Worm (Caenorhabditis elegans) whole organism, midembryonic: ENCODE results near the gene scc-2.
A peak's percentile ranks its signal among the peaks of the same experiment; 100 is the strongest.

Experiments used
- T22C8.4 ChIP-seq: fragments of 200-800 bp; sonication (Bioruptor generic); IDR thresholded peaks from 2 replicates; pipeline ENCODE4 v1.3.6; 2022; ENCODE audit warnings: missing genetic modification characterization, missing compliant biosample characterization
- cog-1 ChIP-seq: sonication (generic microtip); optimal IDR thresholded peaks from 2 replicates; lab custom pipeline; 2016; ENCODE audit warnings: missing genetic modification characterization, missing compliant biosample characterization
- flt-1 ChIP-seq: fragments of 200-800 bp; sonication (Bioruptor generic); IDR thresholded peaks from 2 replicates; pipeline ENCODE4 v1.3.6; 2022; ENCODE audit warnings: missing genetic modification characterization, missing compliant biosample characterization
- klf-2 ChIP-seq: fragments of 200-800 bp; sonication (Bioruptor generic); conservative IDR thresholded peaks from 2 replicates; pipeline ENCODE4 v1.3.6; 2022; ENCODE audit warnings: missing genetic modification reagents, missing genetic modification characterization, missing compliant biosample characterization
- med-1 ChIP-seq: sonication (generic microtip); optimal IDR thresholded peaks from 2 replicates; lab custom pipeline; 2017; ENCODE audit warnings: missing genetic modification characterization, mild to moderate bottlenecking, missing compliant biosample characterization, antibody characterized with exemption, missing genetic modification reagents; ENCODE audit not compliant: insufficient read depth
- ref-1 ChIP-seq: fragments of 200-800 bp; sonication (Bioruptor generic); conservative IDR thresholded peaks from 2 replicates; pipeline ENCODE4 v1.3.6; 2022; ENCODE audit warnings: missing genetic modification reagents, missing genetic modification characterization, missing compliant biosample characterization
- tab-1 ChIP-seq: fragments of 200-800 bp; sonication (Bioruptor generic); IDR thresholded peaks from 2 replicates; pipeline ENCODE4 v1.3.6; 2022; ENCODE audit warnings: missing genetic modification characterization, missing compliant biosample characterization
- ztf-23 ChIP-seq: fragments of 200-800 bp; sonication (Bioruptor generic); IDR thresholded peaks from 2 replicates; pipeline ENCODE4 v1.3.6; 2022; ENCODE audit warnings: missing genetic modification reagents, missing genetic modification characterization, missing compliant biosample characterization
- ztf-29 ChIP-seq: fragments of 200-800 bp; sonication (Bioruptor generic); IDR thresholded peaks from 2 replicates; pipeline ENCODE4 v1.3.6; 2022; ENCODE audit warnings: missing genetic modification reagents, missing genetic modification characterization, missing compliant biosample characterization

The scc-2 gene

DNA sequence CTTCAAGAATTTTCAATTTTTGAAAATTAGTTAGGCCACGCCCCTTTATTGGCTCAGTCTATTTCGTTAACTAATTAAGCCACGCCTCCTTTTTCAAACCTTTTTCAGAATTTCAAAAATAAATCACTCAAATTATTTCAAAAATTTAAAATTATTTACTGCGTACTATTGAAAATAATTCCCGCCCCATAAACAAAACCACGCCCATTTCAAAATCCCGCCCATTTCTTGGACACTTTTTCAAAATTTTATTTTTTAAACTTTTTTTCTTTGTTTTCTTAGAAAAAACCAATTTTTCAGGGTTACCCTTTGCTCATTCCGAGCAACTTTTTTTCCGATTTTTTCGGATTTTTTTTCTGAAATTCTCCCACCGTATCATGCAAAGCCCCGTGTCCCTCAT lies 590 bp upstream of the scc-2 start, which contains the start of gene B0432.14:
Gene B0432.14, plus strand, starts transcription at position 301 of the 400 bp plus-strand sequence.
- TF ChIP-seq T22C8.4 (GFP tag; lab: Robert Waterston, UW): no peak
- no peak for TF ChIP-seq ztf-29 (GFP tag; lab: Robert Waterston, UW)
- no peak for TF ChIP-seq ref-1 (GFP tag; lab: Robert Waterston, UW)
- no peak for TF ChIP-seq klf-2 (GFP tag; lab: Robert Waterston, UW)
- TF ChIP-seq cog-1 (tag; lab: Kevin White, UChicago): no peak
- TF ChIP-seq tab-1 (GFP tag; lab: Robert Waterston, UW): no peak
- no peak for TF ChIP-seq flt-1
- no peak for TF ChIP-seq ztf-23 (GFP tag; lab: Robert Waterston, UW)
- TF ChIP-seq med-1 (GFP tag; lab: Kevin White, UChicago): no peak

DNA sequence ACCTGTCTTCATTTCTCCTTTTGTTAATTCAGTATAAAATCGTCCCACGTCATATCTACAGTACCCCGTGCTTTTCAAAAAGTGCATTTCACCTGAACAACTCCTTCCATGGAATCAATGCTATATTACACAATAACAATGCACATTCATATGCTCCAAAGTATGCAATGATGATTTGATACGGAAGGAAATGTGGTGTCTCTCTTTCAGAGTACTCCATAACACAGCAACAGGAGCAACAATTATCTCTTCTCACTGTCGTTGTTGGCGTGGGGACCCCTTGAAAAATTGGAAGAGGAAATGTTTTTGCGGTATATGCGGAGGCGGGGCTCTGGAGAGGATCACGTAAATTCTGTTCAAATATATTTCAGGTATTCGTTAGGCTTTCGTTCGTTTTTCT lies 5.9 kb downstream of the scc-2 start, which contains the start of gene cat-2:
Gene cat-2, plus strand, starts transcription at position 301 of the 400 bp plus-strand sequence.
- no peak for TF ChIP-seq cog-1 (tag; lab: Kevin White, UChicago)
- no peak for TF ChIP-seq flt-1
- no peak for TF ChIP-seq ztf-23 (GFP tag; lab: Robert Waterston, UW)
- no peak for TF ChIP-seq tab-1 (GFP tag; lab: Robert Waterston, UW)
- TF ChIP-seq T22C8.4 (GFP tag; lab: Robert Waterston, UW): no peak
- TF ChIP-seq ref-1 (GFP tag; lab: Robert Waterston, UW): no peak
- no peak for TF ChIP-seq klf-2 (GFP tag; lab: Robert Waterston, UW)
- TF ChIP-seq med-1 (GFP tag; lab: Kevin White, UChicago): no peak
- TF ChIP-seq ztf-29 (GFP tag; lab: Robert Waterston, UW): no peak

DNA sequence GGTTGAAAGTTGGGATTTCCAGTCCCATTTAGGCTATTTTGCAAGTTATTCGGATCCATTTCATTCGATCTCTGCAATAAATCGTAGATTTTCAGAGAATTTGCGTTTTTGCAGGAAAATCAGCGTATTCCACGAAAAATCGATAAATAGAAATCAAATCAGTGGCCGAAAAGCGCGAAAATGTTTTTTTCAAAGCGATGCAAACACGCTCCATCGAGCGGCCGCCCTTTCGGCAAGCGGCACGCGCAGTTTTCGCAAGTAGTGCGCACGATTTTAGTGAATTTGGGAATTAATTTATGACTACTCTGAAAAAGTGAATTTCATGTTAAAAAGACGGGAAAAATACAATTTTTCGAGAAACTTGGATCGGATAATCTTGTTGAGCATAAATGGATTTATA lies 8.3 kb downstream of the scc-2 start:
- TF ChIP-seq ztf-29 (GFP tag; lab: Robert Waterston, UW) (peak; percentile 84), ref-1 (GFP tag; lab: Robert Waterston, UW) (peak; percentile 55; the same call in 1 of the 2 replicates), flt-1 (peak; percentile 89), tab-1 (GFP tag; lab: Robert Waterston, UW) (peak; percentile 82), T22C8.4 (GFP tag; lab: Robert Waterston, UW) (peak; percentile 93), med-1 (GFP tag; lab: Kevin White, UChicago) (peak; percentile 83), ztf-23 (GFP tag; lab: Robert Waterston, UW) (peak; percentile 87), cog-1 (tag; lab: Kevin White, UChicago) (peak; percentile 88), klf-2 (GFP tag; lab: Robert Waterston, UW) (peak; percentile 58)

DNA sequence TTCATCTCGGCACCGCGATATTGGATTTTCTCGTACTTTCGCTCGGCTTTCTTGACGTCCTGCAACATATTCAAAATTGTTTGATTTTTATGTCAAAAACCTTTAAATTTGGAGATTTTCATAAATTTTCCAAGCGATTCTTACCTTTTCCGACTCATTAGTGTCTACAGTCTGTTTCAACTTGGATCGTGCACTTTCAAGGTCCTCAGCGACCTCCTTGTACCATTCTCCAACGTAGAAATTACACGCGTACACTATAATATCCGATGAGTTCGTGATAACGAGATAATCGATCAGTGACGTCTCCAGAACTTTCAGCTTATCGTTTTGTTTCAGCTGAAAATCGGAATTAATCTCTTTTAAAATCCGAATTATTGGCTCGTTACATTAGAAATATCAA lies 15.7 kb downstream of the scc-2 start:
- TF ChIP-seq ref-1 (GFP tag; lab: Robert Waterston, UW) (no peak), med-1 (GFP tag; lab: Kevin White, UChicago) (no peak), klf-2 (GFP tag; lab: Robert Waterston, UW) (no peak), flt-1 (no peak), ztf-29 (GFP tag; lab: Robert Waterston, UW) (no peak), tab-1 (GFP tag; lab: Robert Waterston, UW) (no peak), cog-1 (tag; lab: Kevin White, UChicago) (no peak), T22C8.4 (GFP tag; lab: Robert Waterston, UW) (no peak), ztf-23 (GFP tag; lab: Robert Waterston, UW) (no peak)

DNA sequence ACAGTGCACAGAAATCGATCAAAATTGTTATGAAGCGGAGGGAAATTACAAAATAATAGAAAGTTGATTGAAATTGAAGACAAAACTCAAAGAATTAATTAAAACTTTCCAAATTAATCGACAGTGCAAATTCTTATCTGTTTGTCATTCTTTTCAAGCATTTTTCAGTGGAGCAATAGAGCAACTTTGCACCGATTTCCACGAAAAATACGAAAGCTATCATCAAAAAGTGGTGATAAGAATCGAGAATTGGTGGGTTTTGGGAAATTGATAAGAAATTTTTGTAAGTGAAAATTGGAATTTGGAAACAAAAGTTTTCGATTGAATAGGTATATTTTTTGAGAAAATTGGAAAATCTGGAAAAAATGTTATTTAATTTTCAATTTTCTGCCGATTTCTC lies 23.4 kb downstream of the scc-2 start:
- TF ChIP-seq flt-1 (no peak), ref-1 (GFP tag; lab: Robert Waterston, UW) (no peak), klf-2 (GFP tag; lab: Robert Waterston, UW) (no peak), ztf-23 (GFP tag; lab: Robert Waterston, UW) (no peak), tab-1 (GFP tag; lab: Robert Waterston, UW) (no peak), T22C8.4 (GFP tag; lab: Robert Waterston, UW) (no peak), cog-1 (tag; lab: Kevin White, UChicago) (no peak), med-1 (GFP tag; lab: Kevin White, UChicago) (no peak), ztf-29 (GFP tag; lab: Robert Waterston, UW) (no peak)

DNA sequence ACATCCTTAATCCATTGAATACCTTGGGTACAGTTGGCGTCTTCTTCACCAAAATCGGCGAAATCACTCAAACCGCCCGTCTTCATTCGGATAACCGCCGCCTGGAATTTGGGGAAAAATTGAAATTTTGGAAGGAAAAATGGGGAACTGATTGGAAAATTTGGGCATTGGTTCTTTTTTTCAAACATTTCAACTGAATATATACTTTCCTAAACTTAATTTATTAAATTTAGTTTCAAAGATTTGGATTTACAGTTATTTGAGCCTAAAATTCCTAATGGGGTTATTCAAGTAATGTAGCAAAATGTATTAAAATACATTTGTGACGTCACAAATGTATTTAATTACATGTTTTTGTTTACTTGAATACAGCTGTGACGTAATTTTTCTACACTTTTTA lies 25.7 kb downstream of the scc-2 start, which contains the start of gene laat-1:
Gene laat-1, minus strand, starts transcription at position 101 of the 400 bp plus-strand sequence.
- no peak for TF ChIP-seq ref-1 (GFP tag; lab: Robert Waterston, UW)
- TF ChIP-seq flt-1: no peak
- no peak for TF ChIP-seq med-1 (GFP tag; lab: Kevin White, UChicago)
- no peak for TF ChIP-seq ztf-29 (GFP tag; lab: Robert Waterston, UW)
- TF ChIP-seq ztf-23 (GFP tag; lab: Robert Waterston, UW): no peak
- no peak for TF ChIP-seq T22C8.4 (GFP tag; lab: Robert Waterston, UW)
- TF ChIP-seq klf-2 (GFP tag; lab: Robert Waterston, UW): no peak
- TF ChIP-seq tab-1 (GFP tag; lab: Robert Waterston, UW): no peak
- no peak for TF ChIP-seq cog-1 (tag; lab: Kevin White, UChicago)

DNA sequence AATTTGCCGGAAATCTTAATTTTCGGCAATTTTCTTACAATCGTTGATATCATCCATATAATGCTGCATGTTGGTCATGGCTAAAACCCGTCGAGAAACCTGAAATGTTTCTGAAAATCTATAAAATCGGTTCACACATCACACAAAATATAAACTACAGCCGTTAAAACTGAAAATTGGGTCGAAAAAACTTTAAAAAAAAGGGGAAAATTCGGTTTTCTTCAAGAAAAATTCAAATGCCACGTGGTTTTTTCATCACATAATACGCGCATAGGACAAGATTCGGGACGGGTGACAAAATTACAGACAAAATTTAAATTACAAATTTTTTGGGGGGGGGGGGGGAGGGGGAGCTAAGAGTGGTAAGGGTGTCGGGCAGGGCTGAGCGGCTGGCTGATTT lies 30.8 kb downstream of the scc-2 start, which contains the start of gene Y43H11AL.1:
Gene Y43H11AL.1, minus strand, starts transcription at position 101 of the 400 bp plus-strand sequence.
- TF ChIP-seq ref-1 (GFP tag; lab: Robert Waterston, UW): no peak
- TF ChIP-seq ztf-29 (GFP tag; lab: Robert Waterston, UW): no peak
- TF ChIP-seq med-1 (GFP tag; lab: Kevin White, UChicago): no peak
- TF ChIP-seq flt-1: no peak
- TF ChIP-seq klf-2 (GFP tag; lab: Robert Waterston, UW): no peak
- TF ChIP-seq cog-1 (tag; lab: Kevin White, UChicago): no peak
- no peak for TF ChIP-seq T22C8.4 (GFP tag; lab: Robert Waterston, UW)
- TF ChIP-seq ztf-23 (GFP tag; lab: Robert Waterston, UW): no peak
- no peak for TF ChIP-seq tab-1 (GFP tag; lab: Robert Waterston, UW)

DNA sequence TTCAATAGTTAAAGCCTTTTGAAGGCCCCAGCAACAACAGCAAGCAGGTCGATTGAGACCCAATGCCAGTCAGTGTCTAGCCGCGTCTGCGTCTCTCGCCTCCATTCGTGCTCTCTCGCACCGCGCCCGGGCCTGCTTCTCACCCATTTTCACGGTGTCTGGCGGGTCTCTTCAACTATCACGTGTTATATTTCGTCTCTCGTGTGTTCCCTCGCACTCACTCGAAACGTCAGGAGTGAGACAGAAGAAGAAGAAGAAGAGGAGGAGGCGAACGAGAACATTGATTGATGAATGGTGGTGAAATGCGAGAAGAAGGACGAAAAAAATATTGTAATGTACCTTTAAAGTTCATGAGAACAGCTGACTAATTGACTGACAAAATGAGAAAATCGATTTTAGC lies 42.3 kb downstream of the scc-2 start:
- TF ChIP-seq ztf-29 (GFP tag; lab: Robert Waterston, UW) (no peak), ref-1 (GFP tag; lab: Robert Waterston, UW) (no peak), med-1 (GFP tag; lab: Kevin White, UChicago) (no peak), ztf-23 (GFP tag; lab: Robert Waterston, UW) (no peak), klf-2 (GFP tag; lab: Robert Waterston, UW) (no peak), cog-1 (tag; lab: Kevin White, UChicago) (peak; percentile 20), tab-1 (GFP tag; lab: Robert Waterston, UW) (0 out of 2 replicates have a peak, but pooled peaks have one; percentile 24), T22C8.4 (GFP tag; lab: Robert Waterston, UW) (no peak), flt-1 (0 out of 2 replicates have a peak, but pooled peaks have one; percentile 58)
